Fruit fly (Drosophila melanogaster): ENCODE measurements around the gene msl-1.

msl-1 gene

DNA sequence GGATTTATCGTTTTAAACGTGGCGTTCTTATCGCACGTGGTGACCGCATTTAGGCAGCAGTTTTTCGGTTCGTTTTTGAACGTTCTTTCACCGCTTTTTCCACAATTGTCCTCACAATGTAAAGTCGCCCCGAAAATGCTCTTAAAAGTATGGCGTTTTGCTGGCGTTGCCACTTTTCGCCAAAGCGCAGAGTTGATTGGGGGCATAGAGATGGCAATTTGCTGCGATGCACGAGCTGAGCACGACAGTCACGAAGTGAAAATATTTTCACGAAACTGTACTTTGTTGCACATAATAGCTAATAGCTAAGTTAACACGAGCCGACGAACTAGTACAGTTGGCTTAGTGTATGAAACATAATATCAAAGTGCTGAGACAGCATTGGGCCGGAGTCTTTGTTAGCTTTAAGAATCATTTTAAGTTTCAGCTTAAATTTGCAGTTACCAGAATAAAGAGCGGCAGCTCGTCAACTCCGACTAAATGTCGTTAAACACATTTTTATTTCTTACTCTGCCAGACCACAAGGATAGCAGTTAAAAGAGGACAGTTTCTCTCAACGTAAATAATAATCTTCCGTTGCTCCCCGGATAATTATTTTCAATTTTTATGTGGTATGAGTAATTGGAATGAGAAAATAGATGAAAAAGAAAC is at the start of gene msl-1:
Gene msl-1, minus strand, starts transcription at position 155 of the 651 bp plus-strand sequence.
- no peak for TF ChIP-seq CG8319 (GFP tag; optimal IDR thresholded peaks at IDR 0.05)
- peak; percentile 19 for TF ChIP-seq CG6854 (GFP tag; optimal IDR thresholded peaks at IDR 0.05)
- peak; percentile 52 for TF ChIP-seq CG31627 (GFP tag; optimal IDR thresholded peaks at IDR 0.05)
- no peak for TF ChIP-seq CG1621 (tag; optimal IDR thresholded peaks at IDR 0.05)
- TF ChIP-seq CG7368 (GFP tag; optimal IDR thresholded peaks at IDR 0.05), result no peak
- no peak for TF ChIP-seq eg (GFP tag; IDR thresholded peaks at IDR 0.05)
- peak; percentile 39 for TF ChIP-seq esn (GFP tag; optimal IDR thresholded peaks at IDR 0.05)
- TF ChIP-seq fkh (GFP tag; optimal IDR thresholded peaks at IDR 0.05), result no peak
- no peak for TF ChIP-seq CG11294 (GFP tag; IDR thresholded peaks at IDR 0.05)
- TF ChIP-seq CG6808 (GFP tag; optimal IDR thresholded peaks at IDR 0.05), result no peak
- TF ChIP-seq CG3032 (tag; optimal IDR thresholded peaks at IDR 0.05), result peak; percentile 5
- peak; percentile 40 for TF ChIP-seq lz (GFP tag; optimal IDR thresholded peaks at IDR 0.05)
- no peak for TF ChIP-seq CG11762 (GFP tag; optimal IDR thresholded peaks at IDR 0.05; ENCODE audit: insufficient read depth)
- peak; percentile 44 for TF ChIP-seq cyc (GFP tag; optimal IDR thresholded peaks at IDR 0.05)
- TF ChIP-seq Sox14 (GFP tag; optimal IDR thresholded peaks at IDR 0.05), result peak; percentile 65
- no peak; the same call in 1 of the 3 replicates for TF ChIP-seq CG6163 (GFP tag; IDR thresholded peaks at IDR 0.05)
- TF ChIP-seq dsx (GFP tag; optimal IDR thresholded peaks at IDR 0.05; ENCODE audit: poor library complexity, severe bottlenecking), result peak; percentile 73
- TF ChIP-seq Eip93F (GFP tag; optimal IDR thresholded peaks at IDR 0.05), result no peak

DNA sequence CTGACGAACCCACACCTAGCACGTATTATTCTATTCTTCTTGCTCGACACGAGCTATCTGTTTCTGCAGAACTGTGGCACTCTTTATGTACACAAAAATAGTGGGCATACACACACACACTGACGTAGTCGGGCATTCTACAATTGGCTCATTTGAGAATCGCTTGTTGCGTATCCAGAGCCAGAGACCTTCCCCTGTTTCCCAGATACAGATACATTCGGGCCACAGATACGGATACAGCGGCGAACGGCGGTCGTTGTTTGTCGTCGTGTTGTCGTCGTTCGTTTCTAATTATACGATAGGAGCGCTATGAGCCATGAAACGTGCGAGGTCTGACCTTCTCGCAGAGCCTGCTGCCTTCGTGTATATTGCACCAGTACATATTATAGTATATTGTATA is 48.6 kb upstream of the msl-1 start:
- TF ChIP-seq Blimp-1 (GFP tag; optimal IDR thresholded peaks at IDR 0.05), result no peak
- peak; percentile 19 for TF ChIP-seq fkh (GFP tag; optimal IDR thresholded peaks at IDR 0.05)
- peak; percentile 27 for TF ChIP-seq Eip78C (GFP tag)

DNA sequence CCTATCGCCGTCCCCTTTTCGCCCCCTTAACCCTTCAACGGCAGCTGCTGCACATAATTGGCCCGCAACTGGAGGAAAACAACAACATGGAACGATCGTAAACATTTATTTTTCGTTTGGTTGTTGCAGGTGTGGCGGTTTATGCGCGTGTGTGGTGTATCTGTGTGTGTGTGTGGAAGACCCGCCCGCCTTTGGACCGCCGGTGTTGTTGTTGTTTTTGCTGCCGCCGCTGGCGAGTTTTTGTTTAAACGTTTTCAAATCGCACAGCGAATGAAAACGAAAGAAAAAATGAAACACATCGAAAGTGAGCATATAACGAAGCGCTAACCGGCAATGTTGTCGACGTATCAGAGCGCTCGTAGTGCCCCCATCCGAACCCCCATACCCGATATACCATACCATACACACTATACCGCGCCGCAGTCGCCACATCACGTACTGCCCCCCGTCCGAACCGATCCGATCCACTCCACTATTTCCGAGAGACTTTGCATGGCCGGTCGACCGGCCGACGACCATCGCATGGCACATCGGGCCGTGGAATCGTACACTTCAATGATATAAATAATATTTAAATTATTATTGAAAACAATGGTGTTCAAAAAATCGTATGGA is 47.1 kb upstream of the msl-1 start:
- TF ChIP-seq fkh (GFP tag; optimal IDR thresholded peaks at IDR 0.05) (peak; percentile 52), svp (GFP tag) (peak; percentile 11), eg (GFP tag; IDR thresholded peaks at IDR 0.05) (peak; percentile 48; the same call in 1 of the 3 replicates), CG10631 (GFP tag; optimal IDR thresholded peaks at IDR 0.05) (no peak)

DNA sequence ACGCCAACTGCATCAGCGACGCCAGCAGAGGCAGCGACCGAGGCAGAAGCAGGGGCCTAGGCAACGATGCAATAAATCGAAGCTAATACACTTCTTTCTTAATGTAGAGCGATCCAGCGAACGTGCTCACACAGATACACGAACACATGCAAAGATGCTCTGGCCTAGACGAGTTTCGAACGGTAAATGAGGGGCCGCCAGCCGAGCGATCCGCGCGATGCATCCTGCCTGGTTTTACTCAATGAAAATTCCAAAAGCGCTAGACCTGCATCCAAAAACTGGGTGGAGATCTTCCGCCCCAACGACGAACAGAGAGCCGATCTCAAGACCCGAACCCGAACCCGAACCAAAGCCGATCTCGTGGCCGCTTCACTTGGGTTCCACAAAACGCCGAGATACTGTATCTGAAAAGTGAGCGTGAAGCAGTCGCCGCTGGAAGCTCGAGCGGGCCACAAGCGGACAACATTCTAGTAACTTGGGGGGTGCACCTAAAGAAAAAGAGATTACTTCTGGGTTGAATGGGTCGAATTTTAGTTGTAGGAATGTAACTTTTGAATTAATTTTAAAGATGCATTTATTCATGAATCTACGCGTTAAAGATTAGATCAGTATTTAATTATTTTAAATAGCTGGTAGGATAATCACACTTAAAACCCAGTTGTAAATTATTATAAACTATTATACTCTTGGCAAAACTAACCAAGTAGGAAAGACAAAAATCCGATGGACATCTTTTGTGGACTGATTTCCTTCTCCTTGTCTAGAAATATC is 44.3 kb upstream of the msl-1 start:
- no peak for TF ChIP-seq CG34406 (GFP tag; optimal IDR thresholded peaks at IDR 0.05)
- peak; percentile 28 for TF ChIP-seq dsx (GFP tag; optimal IDR thresholded peaks at IDR 0.05; ENCODE audit: poor library complexity, severe bottlenecking)
- TF ChIP-seq CG6276 (GFP tag; optimal IDR thresholded peaks at IDR 0.05), result no peak
- no peak for TF ChIP-seq Ets21C (GFP tag; optimal IDR thresholded peaks at IDR 0.05)
- TF ChIP-seq pdm3 (GFP tag; optimal IDR thresholded peaks at IDR 0.05), result no peak
- peak; percentile 6 for TF ChIP-seq Sox102F (GFP tag; optimal IDR thresholded peaks at IDR 0.05)
- no peak for TF ChIP-seq CG6854 (GFP tag; optimal IDR thresholded peaks at IDR 0.05)
- TF ChIP-seq Gug (GFP tag; IDR thresholded peaks at IDR 0.05), result no peak
- TF ChIP-seq esn (GFP tag; optimal IDR thresholded peaks at IDR 0.05), result peak; percentile 12
- no peak for TF ChIP-seq CG8632 (GFP tag; optimal IDR thresholded peaks at IDR 0.05)
- TF ChIP-seq CG6792 (GFP tag; optimal IDR thresholded peaks at IDR 0.05), result no peak
- TF ChIP-seq Smox (GFP tag; optimal IDR thresholded peaks at IDR 0.05), result peak; percentile 25
- TF ChIP-seq spab (GFP tag; optimal IDR thresholded peaks at IDR 0.05), result no peak
- no peak for TF ChIP-seq CG11762 (GFP tag; optimal IDR thresholded peaks at IDR 0.05; ENCODE audit: insufficient read depth)
- peak; percentile 33 for TF ChIP-seq topi (GFP tag; optimal IDR thresholded peaks at IDR 0.05)
- TF ChIP-seq Blimp-1 (GFP tag; optimal IDR thresholded peaks at IDR 0.05), result no peak
- no peak for TF ChIP-seq CG8119 (GFP tag; IDR thresholded peaks at IDR 0.05)
- no peak for TF ChIP-seq Hr39 (GFP tag; optimal IDR thresholded peaks at IDR 0.05)
- TF ChIP-seq CG16779 (tag; optimal IDR thresholded peaks at IDR 0.05), result peak; percentile 2
- TF ChIP-seq Eip78C (GFP tag), result peak; percentile 54
- peak; percentile 37 for TF ChIP-seq CG6808 (GFP tag; optimal IDR thresholded peaks at IDR 0.05)
- TF ChIP-seq OdsH (GFP tag; optimal IDR thresholded peaks at IDR 0.05), result peak; percentile 27
- TF ChIP-seq CG9139 (GFP tag; optimal IDR thresholded peaks at IDR 0.05), result no peak
- no peak for TF ChIP-seq Ets96B (tag; optimal IDR thresholded peaks at IDR 0.05)
- TF ChIP-seq Eip93F (GFP tag; optimal IDR thresholded peaks at IDR 0.05), result no peak
- no peak for TF ChIP-seq lz (GFP tag; optimal IDR thresholded peaks at IDR 0.05)
- TF ChIP-seq CG31627 (GFP tag; optimal IDR thresholded peaks at IDR 0.05), result no peak
- no peak for TF ChIP-seq Lpt (GFP tag; optimal IDR thresholded peaks at IDR 0.05)
- no peak for TF ChIP-seq salr (GFP tag; optimal IDR thresholded peaks at IDR 0.05)
- TF ChIP-seq CG1621 (tag; optimal IDR thresholded peaks at IDR 0.05), result peak; percentile 31

Data from whole organism, prepupa.